Worm (Caenorhabditis elegans): Measurements from ENCODE around the gene C54H2.4.

C54H2.4 gene

DNA sequence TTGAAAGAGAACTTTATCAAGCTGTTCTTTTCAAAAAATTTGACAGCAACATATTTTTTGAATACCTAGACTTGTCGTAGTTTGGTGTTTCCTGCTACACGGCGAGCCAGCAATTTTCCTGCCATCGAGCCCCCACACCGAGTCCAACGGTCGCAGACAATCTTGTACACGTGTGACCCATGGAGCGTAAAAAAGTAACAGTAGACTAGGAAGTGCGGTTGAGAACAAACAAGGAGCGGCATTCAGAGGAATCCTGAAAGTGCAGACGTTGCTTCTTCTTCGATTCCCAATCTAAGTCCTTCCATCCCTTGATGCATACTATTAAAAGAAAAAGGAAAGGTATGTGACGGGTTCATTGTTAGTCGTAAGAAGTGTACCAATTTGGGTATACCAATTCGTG is 20.4 kb upstream of the C54H2.4 start, which contains the start of gene twnk-1:
Gene twnk-1 (plus strand): TSS at position 301 of the 400 bp plus-strand sequence.
- TF ChIP-seq unc-62 (GFP tag; optimal IDR thresholded peaks at IDR 0.05), result no peak

DNA sequence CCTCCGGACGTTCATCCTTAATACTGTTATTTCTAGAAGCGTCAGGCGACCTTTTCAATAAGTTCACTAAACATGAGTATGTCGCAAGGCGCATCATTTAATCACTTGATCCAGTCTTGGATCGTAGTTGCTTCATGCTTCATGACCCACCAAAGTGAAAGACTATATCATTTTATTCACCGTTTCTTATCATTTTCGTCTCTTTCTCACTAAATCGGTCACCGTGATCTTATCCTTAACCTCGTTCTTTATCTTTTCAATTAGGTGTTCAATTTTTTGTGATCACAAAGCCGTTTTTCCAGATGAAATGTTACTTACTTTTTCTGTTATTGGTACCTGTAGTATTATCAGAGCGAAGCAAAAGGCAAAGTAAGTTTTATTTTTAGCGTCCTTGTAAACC is 17.3 kb upstream of the C54H2.4 start, which contains the start of gene F46G11.2:
Gene F46G11.2 (plus strand): TSS at position 301 of the 400 bp plus-strand sequence.
- no peak for TF ChIP-seq unc-62 (GFP tag; optimal IDR thresholded peaks at IDR 0.05)

- TF ChIP-seq unc-62 (GFP tag; optimal IDR thresholded peaks at IDR 0.05), result no peak
Measured at ce11 chrX:5786193-5786592, 15.6 kb upstream of the C54H2.4 start, which contains the start of gene F46G11.6. Gene F46G11.6 (plus strand): TSS chrX:5786493.

DNA sequence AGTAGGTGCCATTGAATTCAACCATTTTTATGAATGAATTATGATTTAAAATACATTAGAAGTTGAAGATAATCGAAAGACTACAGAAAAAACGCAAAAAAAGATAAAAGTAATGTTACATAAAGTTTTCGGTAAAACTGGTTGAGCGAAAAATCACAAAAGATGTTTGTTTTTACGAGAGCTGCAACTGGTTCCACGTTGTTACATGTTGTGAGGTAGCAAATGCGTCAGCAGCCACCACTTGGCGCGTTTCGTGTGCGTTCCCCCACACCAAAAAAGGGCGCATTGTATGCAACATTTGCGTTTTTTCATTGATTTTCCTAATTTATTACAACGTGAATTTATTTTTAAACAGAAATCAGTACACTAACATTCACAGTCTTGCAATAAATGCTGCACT is 11.6 kb upstream of the C54H2.4 start, which contains the start of gene gakh-1:
Gene gakh-1 (plus strand): TSS at position 347 of the 400 bp plus-strand sequence.
- TF ChIP-seq unc-62 (GFP tag; optimal IDR thresholded peaks at IDR 0.05), result no peak

ce11 chrX:5781294-5781693 is 10.7 kb upstream of the C54H2.4 start:
- no peak for TF ChIP-seq unc-62 (GFP tag; optimal IDR thresholded peaks at IDR 0.05)

DNA sequence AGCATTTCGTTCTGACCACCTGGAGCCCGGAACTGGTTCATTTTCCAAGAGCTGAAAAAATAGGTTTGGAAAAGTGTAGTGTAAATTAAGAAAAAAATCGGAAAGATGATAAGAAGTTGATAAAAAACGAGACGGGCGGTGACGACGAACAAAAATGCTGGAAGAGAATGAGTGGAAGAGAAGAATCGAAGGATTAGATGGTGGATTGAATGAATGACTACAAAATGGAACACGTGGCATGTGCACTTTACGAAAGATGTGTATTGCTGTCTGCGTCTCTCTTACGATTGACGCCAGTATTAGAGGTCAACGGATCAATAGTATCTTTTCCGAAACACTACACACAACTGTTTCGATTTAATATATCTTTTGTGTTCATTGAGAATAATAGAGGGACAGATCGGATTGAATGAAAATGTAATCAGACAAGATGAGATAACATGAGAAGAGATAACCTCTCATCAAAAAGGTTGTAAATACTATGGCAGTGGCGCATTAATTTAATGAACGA is 10.2 kb upstream of the C54H2.4 start, which contains the start of gene sft-4:
Gene sft-4 (minus strand): TSS at position 51 of the 511 bp plus-strand sequence.
- TF ChIP-seq unc-62 (GFP tag; optimal IDR thresholded peaks at IDR 0.05), result no peak

DNA sequence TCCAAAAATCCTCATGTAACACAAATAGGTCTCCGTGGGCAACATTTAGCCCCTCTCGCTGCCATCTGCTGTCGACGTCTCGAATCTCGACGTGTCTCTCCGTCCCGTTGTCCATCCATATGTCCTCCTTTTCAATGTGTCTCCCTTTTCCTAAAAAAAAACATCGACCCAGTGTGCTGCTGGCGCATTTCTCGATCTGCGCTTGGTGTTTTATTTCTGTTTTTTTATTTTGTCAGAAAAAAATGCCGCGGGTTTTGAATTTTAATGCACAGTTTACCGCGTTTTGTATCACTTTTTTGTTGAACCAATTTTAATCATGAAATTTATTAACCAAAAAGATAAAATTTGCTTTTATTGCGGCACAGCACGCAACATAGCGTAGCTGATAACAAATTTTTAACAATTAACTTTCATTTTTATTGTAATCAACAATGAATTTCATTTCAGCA is 5.3 kb upstream of the C54H2.4 start:
- TF ChIP-seq unc-62 (GFP tag; optimal IDR thresholded peaks at IDR 0.05), result no peak

DNA sequence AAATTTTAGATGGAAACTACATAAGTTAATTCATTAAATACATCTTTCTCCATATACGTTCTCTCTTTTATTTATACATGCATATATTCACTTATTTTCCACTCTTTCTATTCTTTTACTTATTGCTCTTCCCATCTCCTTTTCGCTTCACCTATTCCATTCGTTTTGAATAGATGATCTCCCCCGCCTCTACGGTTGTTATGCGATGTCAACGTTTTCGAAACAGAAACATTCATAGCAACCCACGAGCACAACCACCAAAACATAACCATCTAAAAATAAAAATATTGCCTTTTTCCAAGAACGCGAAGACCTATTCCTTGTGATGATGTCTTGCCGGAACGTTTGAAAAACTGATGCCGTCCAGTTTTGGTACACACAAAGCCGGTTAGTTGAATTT is 2.9 kb upstream of the C54H2.4 start, which contains the start of gene sym-3:
Gene sym-3 (plus strand): TSS at position 301 of the 400 bp plus-strand sequence.
- TF ChIP-seq unc-62 (GFP tag; optimal IDR thresholded peaks at IDR 0.05), result no peak

DNA sequence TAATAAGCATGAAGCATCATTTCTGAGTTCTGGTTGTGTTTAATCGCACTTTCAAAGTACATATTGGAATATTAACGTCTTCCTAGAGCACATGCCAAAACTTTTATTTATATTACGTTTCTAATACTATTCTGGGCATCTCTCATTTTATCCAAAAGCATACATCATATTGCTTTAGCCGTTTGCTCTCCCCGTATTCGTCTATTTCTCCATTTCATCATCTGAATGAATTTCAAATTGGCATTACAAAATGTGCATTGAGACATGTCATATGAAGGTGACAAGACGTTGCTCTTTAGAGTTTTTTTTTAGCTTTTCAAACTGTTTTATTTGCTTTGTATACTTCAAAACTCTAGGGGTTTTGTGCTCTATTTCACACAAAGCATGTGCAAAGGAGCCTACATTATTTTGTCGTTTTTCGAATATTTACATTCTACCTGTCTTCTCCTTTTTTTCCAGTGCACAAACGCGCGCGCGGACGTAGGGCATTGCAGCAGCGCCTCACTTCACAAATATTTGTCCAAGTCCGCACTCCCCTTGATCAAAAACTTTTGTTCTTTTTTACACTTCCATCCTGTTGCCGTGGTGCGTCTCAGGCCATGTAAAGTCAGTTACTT is 2.1 kb upstream of the C54H2.4 start:
- TF ChIP-seq unc-62 (GFP tag; optimal IDR thresholded peaks at IDR 0.05), result no peak

ce11 chrX:5764739-5765138 is 5.8 kb downstream of the C54H2.4 start:
- no peak for TF ChIP-seq unc-62 (GFP tag; optimal IDR thresholded peaks at IDR 0.05)

ce11 chrX:5763904-5764303 is 6.6 kb downstream of the C54H2.4 start:
- no peak for TF ChIP-seq unc-62 (GFP tag; optimal IDR thresholded peaks at IDR 0.05)

DNA sequence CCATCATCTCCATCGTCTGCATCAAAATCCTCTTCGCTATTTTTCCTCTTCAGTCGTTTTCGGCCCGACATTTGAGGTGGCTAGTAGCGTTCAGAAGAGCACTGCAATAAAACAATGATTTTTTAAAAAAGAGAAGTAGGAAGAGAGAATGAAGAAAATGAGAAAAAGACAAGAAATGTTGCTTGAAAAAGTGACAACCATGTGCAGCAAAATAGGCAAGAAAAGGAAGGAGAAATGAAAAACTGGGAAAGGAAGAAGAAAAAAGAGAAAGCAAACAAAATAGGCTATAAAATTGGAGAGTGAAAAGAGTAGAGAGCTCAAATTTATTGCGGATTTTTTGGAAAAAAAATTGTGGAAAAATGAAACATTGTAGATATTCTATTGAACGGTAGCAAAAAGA is 7.3 kb downstream of the C54H2.4 start, which contains the start of gene tag-294:
Gene tag-294 (minus strand): TSS at position 101 of the 400 bp plus-strand sequence.
- TF ChIP-seq unc-62 (GFP tag; optimal IDR thresholded peaks at IDR 0.05), result no peak

DNA sequence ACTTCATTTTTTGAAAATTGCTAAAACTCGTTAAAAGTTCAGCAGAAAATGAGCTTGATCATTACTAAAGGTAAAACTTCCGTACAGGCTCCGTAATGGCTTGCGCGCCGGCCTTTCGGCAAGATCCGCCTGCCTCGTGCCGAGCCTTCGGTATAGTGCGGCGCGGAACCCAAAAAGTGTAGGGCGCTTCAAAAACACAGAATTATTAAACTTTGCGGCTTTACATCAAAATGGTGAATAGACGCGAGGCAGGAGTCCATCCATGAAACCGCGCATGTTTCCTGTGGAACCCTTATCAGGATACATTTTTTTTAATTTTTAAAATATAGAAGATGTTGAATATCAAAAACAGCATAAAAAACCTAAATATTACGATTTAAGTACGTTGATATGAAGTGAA is 17.4 kb downstream of the C54H2.4 start:
- no peak for TF ChIP-seq unc-62 (GFP tag; optimal IDR thresholded peaks at IDR 0.05)

DNA sequence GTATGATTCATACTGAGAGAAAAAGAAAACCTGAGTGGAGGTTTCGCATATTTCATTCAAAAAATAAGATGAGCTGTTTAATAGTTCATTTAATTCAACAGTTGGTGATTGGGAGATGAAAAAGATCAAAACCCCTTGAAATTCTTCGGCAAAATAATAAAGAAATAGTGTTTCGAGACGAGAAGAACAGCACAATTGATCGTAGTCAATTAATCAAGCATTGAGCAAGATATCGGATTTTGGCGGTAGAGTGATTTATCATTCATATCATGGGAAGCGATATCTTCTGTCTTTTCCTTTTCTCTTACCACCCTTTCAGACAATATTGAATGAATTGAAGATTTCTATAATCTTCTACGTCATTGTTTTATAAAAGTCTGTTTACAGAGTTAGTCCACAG is 23.9 kb downstream of the C54H2.4 start:
- TF ChIP-seq unc-62 (GFP tag; optimal IDR thresholded peaks at IDR 0.05), result no peak

DNA sequence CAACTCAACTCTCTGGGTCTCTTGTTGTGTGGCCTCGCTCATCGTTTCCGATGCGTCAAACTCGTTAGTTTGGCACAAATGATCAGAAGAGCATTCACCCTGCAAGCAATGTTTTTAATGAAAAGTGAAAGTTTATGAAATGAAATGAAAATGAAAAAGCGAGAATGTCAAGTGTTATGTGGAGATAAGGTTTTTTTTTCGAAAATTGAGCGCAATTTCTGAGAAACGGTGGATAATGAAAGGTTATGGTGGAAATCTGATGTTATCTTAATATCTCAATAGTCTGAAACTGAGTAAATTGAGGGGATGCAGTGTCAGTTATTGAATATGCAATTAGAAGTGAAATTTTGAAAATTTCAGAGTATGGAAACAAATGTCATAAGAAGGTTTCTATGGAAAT is 27.3 kb downstream of the C54H2.4 start, which contains the start of gene gnrr-4:
Gene gnrr-4 (minus strand): TSS at position 101 of the 400 bp plus-strand sequence.
- TF ChIP-seq unc-62 (GFP tag; optimal IDR thresholded peaks at IDR 0.05), result no peak

- TF ChIP-seq unc-62 (GFP tag; optimal IDR thresholded peaks at IDR 0.05), result no peak
Measured at ce11 chrX:5733728-5734252, 36.8 kb downstream of the C54H2.4 start, which contains the start of gene rgs-6. Gene rgs-6 (minus strand): TSS chrX:5733778.
